Worm (Caenorhabditis elegans) whole organism, late embryonic: ENCODE measurements around the gene srj-20.
A peak's percentile ranks its signal among the peaks of the same experiment; 100 is the strongest.

Experiments used
- C08G9.2 ChIP-seq: sonication (generic microtip); optimal IDR thresholded peaks from 2 replicates; lab custom pipeline; 2016; ENCODE audit warnings: mild to moderate bottlenecking, missing genetic modification characterization, moderate library complexity, missing compliant biosample characterization
- C38D4.7 ChIP-seq: fragments of 200-800 bp; sonication (Bioruptor generic); optimal IDR thresholded peaks from 2 replicates; lab custom pipeline; 2018; ENCODE audit warnings: mild to moderate bottlenecking, missing genetic modification characterization, moderate library complexity, missing compliant biosample characterization
- K02D7.2 ChIP-seq: sonication (generic microtip); optimal IDR thresholded peaks from 2 replicates; lab custom pipeline; 2017; ENCODE audit warnings: mild to moderate bottlenecking, missing genetic modification characterization, missing compliant biosample characterization
- T23F11.4 ChIP-seq: fragments of 200-800 bp; sonication (Bioruptor generic); optimal IDR thresholded peaks from 2 replicates; lab custom pipeline; 2018; ENCODE audit warnings: mild to moderate bottlenecking, missing genetic modification characterization, missing compliant biosample characterization
- ahr-1 ChIP-seq: sonication (generic microtip); optimal IDR thresholded peaks from 2 replicates; lab custom pipeline; 2016; ENCODE audit warnings: missing genetic modification characterization, missing compliant biosample characterization
- ama-1 ChIP-seq: fragments of 150-350 bp; optimal IDR thresholded peaks from 2 replicates; lab custom pipeline; 2014
- ceh-18 ChIP-seq: sonication (generic microtip); optimal IDR thresholded peaks from 2 replicates; lab custom pipeline; 2016; ENCODE audit warnings: missing genetic modification characterization, missing compliant biosample characterization
- ceh-2 ChIP-seq: sonication (generic microtip); optimal IDR thresholded peaks from 2 replicates; lab custom pipeline; 2016; ENCODE audit warnings: missing genotype, missing genetic modification characterization, missing compliant biosample characterization
- ceh-24 ChIP-seq: sonication (generic microtip); optimal IDR thresholded peaks from 2 replicates; lab custom pipeline; 2016; ENCODE audit warnings: mild to moderate bottlenecking, missing genetic modification characterization, missing compliant biosample characterization
- ceh-31 ChIP-seq: sonication (generic microtip); optimal IDR thresholded peaks from 2 replicates; lab custom pipeline; 2016; ENCODE audit warnings: missing genetic modification characterization, missing compliant biosample characterization
- ceh-34 ChIP-seq: sonication (generic microtip); optimal IDR thresholded peaks from 2 replicates; lab custom pipeline; 2016; ENCODE audit warnings: mild to moderate bottlenecking, missing genetic modification characterization, missing compliant biosample characterization
- ceh-45 ChIP-seq: fragments of 200-800 bp; sonication (Bioruptor generic); IDR thresholded peaks from 2 replicates; pipeline ENCODE4 v1.3.6; 2022; ENCODE audit warnings: missing genetic modification reagents, missing genetic modification characterization, missing compliant biosample characterization
- ceh-9 ChIP-seq: sonication (generic microtip); optimal IDR thresholded peaks from 2 replicates; lab custom pipeline; 2016; ENCODE audit warnings: mild to moderate bottlenecking, missing genetic modification characterization, inconsistent platforms, missing compliant biosample characterization
- che-1 ChIP-seq: sonication (generic microtip); optimal IDR thresholded peaks from 2 replicates; lab custom pipeline; 2016; ENCODE audit warnings: mild to moderate bottlenecking, missing genetic modification characterization, missing compliant biosample characterization
- dve-1 ChIP-seq: sonication (generic microtip); optimal IDR thresholded peaks from 2 replicates; lab custom pipeline; 2017; ENCODE audit warnings: antibody characterized with exemption, mild to moderate bottlenecking, missing genetic modification characterization, missing compliant biosample characterization
- elt-2 ChIP-seq: sonication (generic microtip); optimal IDR thresholded peaks from 2 replicates; lab custom pipeline; 2016; ENCODE audit warnings: missing genetic modification reagents, missing genetic modification characterization, missing compliant biosample characterization
- elt-4 ChIP-seq: sonication (generic microtip); optimal IDR thresholded peaks from 2 replicates; lab custom pipeline; 2016; ENCODE audit warnings: missing genetic modification characterization, missing compliant biosample characterization
- ets-4 ChIP-seq: sonication (generic microtip); optimal IDR thresholded peaks from 2 replicates; lab custom pipeline; 2016; ENCODE audit warnings: missing genetic modification characterization, missing compliant biosample characterization
- eyg-1 ChIP-seq: sonication (generic microtip); optimal IDR thresholded peaks from 2 replicates; lab custom pipeline; 2016; ENCODE audit warnings: missing genotype, missing genetic modification characterization, missing compliant biosample characterization
- fax-1 ChIP-seq: sonication (generic microtip); optimal IDR thresholded peaks from 2 replicates; lab custom pipeline; 2016; ENCODE audit warnings: missing genotype, missing genetic modification characterization, missing compliant biosample characterization
- fkh-6 ChIP-seq: sonication (generic microtip); optimal IDR thresholded peaks from 2 replicates; lab custom pipeline; 2016; ENCODE audit warnings: missing genetic modification characterization, missing compliant biosample characterization
- gmeb-2 ChIP-seq: sonication (generic microtip); optimal IDR thresholded peaks from 2 replicates; lab custom pipeline; 2016; ENCODE audit warnings: missing genetic modification characterization, inconsistent platforms, missing compliant biosample characterization
- hlh-13 ChIP-seq: fragments of 200-800 bp; sonication (Bioruptor generic); optimal IDR thresholded peaks from 2 replicates; lab custom pipeline; 2018; ENCODE audit warnings: mild to moderate bottlenecking, missing genetic modification characterization, missing compliant biosample characterization
- hlh-30 ChIP-seq: sonication (generic microtip); optimal IDR thresholded peaks from 2 replicates; lab custom pipeline; 2017; ENCODE audit warnings: antibody characterized with exemption, missing genetic modification characterization, missing compliant biosample characterization; ENCODE audit not compliant: insufficient read depth
- hlh-8 ChIP-seq: sonication (generic microtip); optimal IDR thresholded peaks from 2 replicates; lab custom pipeline; 2016; ENCODE audit warnings: missing genotype, missing genetic modification characterization, missing compliant biosample characterization
- lim-6 ChIP-seq: sonication (generic microtip); optimal IDR thresholded peaks from 2 replicates; lab custom pipeline; 2016; ENCODE audit warnings: missing genetic modification characterization, missing compliant biosample characterization
- madf-2 ChIP-seq: sonication (generic microtip); optimal IDR thresholded peaks from 2 replicates; lab custom pipeline; 2017; ENCODE audit warnings: missing genetic modification characterization, missing compliant biosample characterization
- mec-3 ChIP-seq: sonication (generic microtip); optimal IDR thresholded peaks from 2 replicates; lab custom pipeline; 2016; ENCODE audit warnings: borderline replicate concordance, missing genetic modification characterization, missing compliant biosample characterization
- nfya-1 ChIP-seq: sonication (generic microtip); optimal IDR thresholded peaks from 2 replicates; lab custom pipeline; 2017; ENCODE audit warnings: missing genetic modification characterization, mild to moderate bottlenecking, missing compliant biosample characterization, antibody characterized with exemption, moderate library complexity
- nhr-232 ChIP-seq: sonication (generic microtip); optimal IDR thresholded peaks from 2 replicates; lab custom pipeline; 2016; ENCODE audit warnings: missing genetic modification characterization, missing compliant biosample characterization
- npax-4 ChIP-seq: sonication (generic microtip); optimal IDR thresholded peaks from 2 replicates; lab custom pipeline; 2016; ENCODE audit warnings: missing genetic modification characterization, missing compliant biosample characterization
- pag-3 ChIP-seq: sonication (generic microtip); optimal IDR thresholded peaks from 2 replicates; lab custom pipeline; 2016; ENCODE audit warnings: missing compliant biosample characterization, missing genetic modification characterization, borderline replicate concordance
- pat-9 ChIP-seq: fragments of 200-800 bp; sonication (Bioruptor generic); optimal IDR thresholded peaks from 2 replicates; lab custom pipeline; 2018; ENCODE audit warnings: mild to moderate bottlenecking, missing genetic modification characterization, moderate library complexity, missing compliant biosample characterization
- pax-1 ChIP-seq: fragments of 150-350 bp; optimal IDR thresholded peaks from 2 replicates; lab custom pipeline; 2014; ENCODE audit warnings: missing biosample characterization, missing genetic modification characterization
- pha-2 ChIP-seq: sonication (generic microtip); optimal IDR thresholded peaks from 2 replicates; lab custom pipeline; 2017; ENCODE audit warnings: mild to moderate bottlenecking, missing genetic modification characterization, missing compliant biosample characterization
- pha-4 ChIP-seq: fragments of 150-350 bp; optimal IDR thresholded peaks from 2 replicates; lab custom pipeline; 2018; ENCODE audit warnings: missing biosample characterization, missing genetic modification reagents, missing genetic modification characterization
- pqm-1 ChIP-seq: sonication (generic microtip); optimal IDR thresholded peaks from 2 replicates; lab custom pipeline; 2016; ENCODE audit warnings: missing genetic modification characterization, missing compliant biosample characterization
- pros-1 ChIP-seq: fragments of 150-350 bp; optimal IDR thresholded peaks from 2 replicates; lab custom pipeline; 2014; ENCODE audit warnings: missing biosample characterization, missing genetic modification reagents, missing genetic modification characterization
- ref-2 ChIP-seq: sonication (generic microtip); optimal IDR thresholded peaks from 2 replicates; lab custom pipeline; 2016; ENCODE audit warnings: missing genetic modification characterization, missing compliant biosample characterization
- rnt-1 ChIP-seq: sonication (generic microtip); optimal IDR thresholded peaks from 2 replicates; lab custom pipeline; 2016; ENCODE audit warnings: missing genetic modification characterization, missing compliant biosample characterization
- sdc-2 ChIP-seq: sonication (generic microtip); optimal IDR thresholded peaks from 2 replicates; lab custom pipeline; 2016; ENCODE audit warnings: missing genotype, missing genetic modification characterization, missing compliant biosample characterization
- sox-2 ChIP-seq: fragments of 200-800 bp; sonication (Bioruptor generic); IDR thresholded peaks from 2 replicates; pipeline ENCODE4 v1.3.6; 2022; ENCODE audit warnings: missing genetic modification reagents, missing genetic modification characterization, missing compliant biosample characterization
- syd-9 ChIP-seq: sonication (generic microtip); optimal IDR thresholded peaks from 2 replicates; lab custom pipeline; 2016; ENCODE audit warnings: mild to moderate bottlenecking, missing genetic modification characterization, moderate library complexity, missing compliant biosample characterization
- tbx-2 ChIP-seq: sonication (generic microtip); optimal IDR thresholded peaks from 2 replicates; lab custom pipeline; 2016; ENCODE audit warnings: missing genetic modification characterization, missing compliant biosample characterization
- tbx-7 ChIP-seq: sonication (generic microtip); optimal IDR thresholded peaks from 2 replicates; lab custom pipeline; 2016; ENCODE audit warnings: missing genotype, missing genetic modification characterization, missing compliant biosample characterization
- unc-3 ChIP-seq, 2 experiments: fragments of 200-800 bp in 1 of 2; sonication (Bioruptor generic) in 1 of 2; sonication (generic microtip) in 1 of 2; conservative IDR thresholded peaks in 1 of 2; optimal IDR thresholded peaks in 1 of 2; 2 replicates each; pipeline versions ENCODE4 v1.3.6 to Lab custom; 2016 to 2022; ENCODE audit warnings: missing compliant biosample characterization in 2 of 2, missing genetic modification characterization in 2 of 2, missing genetic modification reagents in 1 of 2
- unc-42 ChIP-seq: sonication (generic microtip); optimal IDR thresholded peaks from 2 replicates; lab custom pipeline; 2016; ENCODE audit warnings: missing genotype, missing genetic modification characterization, missing compliant biosample characterization
- unc-86 ChIP-seq: sonication (generic microtip); optimal IDR thresholded peaks from 2 replicates; lab custom pipeline; 2016; ENCODE audit warnings: missing genetic modification characterization, missing compliant biosample characterization
- zip-5 ChIP-seq: sonication (generic microtip); optimal IDR thresholded peaks from 2 replicates; lab custom pipeline; 2016; ENCODE audit warnings: missing genetic modification characterization, missing compliant biosample characterization

Gene srj-20

DNA sequence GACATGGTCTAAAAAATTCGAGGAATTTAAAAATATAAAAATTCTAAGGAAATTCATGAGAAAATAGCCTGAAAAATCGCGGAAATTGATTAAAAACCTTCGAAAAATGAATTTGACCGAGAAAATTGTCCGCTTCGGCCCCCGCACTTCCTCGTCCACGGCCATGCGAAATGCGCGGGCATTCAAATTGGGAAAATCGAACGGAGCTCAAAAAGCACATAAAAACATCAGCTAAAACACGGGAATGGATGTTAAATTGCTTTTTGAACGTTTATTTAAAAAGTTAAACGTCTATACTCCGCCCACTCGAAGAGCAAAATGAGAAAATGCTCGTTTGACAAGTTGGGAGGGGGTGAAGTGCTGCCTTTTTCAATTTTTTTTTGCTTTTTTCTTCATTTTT, 30.0 kb upstream of the srj-20 start, which contains the start of gene F53E10.6 (continued):
- no peak for TF ChIP-seq madf-2 (tag; lab: Kevin White, UChicago)
- no peak for TF ChIP-seq pqm-1
- no peak for TF ChIP-seq C38D4.7 (GFP tag; lab: Kevin White, UChicago)
- no peak for TF ChIP-seq elt-4 (tag; lab: Kevin White, UChicago)
- no peak for TF ChIP-seq K02D7.2 (tag; lab: Kevin White, UChicago)
- TF ChIP-seq T23F11.4: no peak
- no peak for TF ChIP-seq ceh-9 (tag; lab: Kevin White, UChicago)
- TF ChIP-seq ref-2 (tag; lab: Kevin White, UChicago): peak; percentile 19
- TF ChIP-seq pros-1: no peak
- TF ChIP-seq fkh-6: no peak
- TF ChIP-seq ceh-2 (tag; lab: Kevin White, UChicago): peak; percentile 75
- no peak for TF ChIP-seq sdc-2 (tag; lab: Kevin White, UChicago)
- TF ChIP-seq unc-42 (tag; lab: Kevin White, UChicago): peak; percentile 24
- no peak for TF ChIP-seq sox-2 (GFP tag; lab: Robert Waterston, UW)
- TF ChIP-seq unc-86 (tag; lab: Kevin White, UChicago): no peak
- no peak for TF ChIP-seq pax-1
- peak; percentile 39 for TF ChIP-seq mec-3 (tag; lab: Kevin White, UChicago)
- TF ChIP-seq ceh-18 (tag; lab: Kevin White, UChicago): no peak
- no peak for TF ChIP-seq gmeb-2 (tag; lab: Kevin White, UChicago)
- no peak for TF ChIP-seq dve-1
- no peak for TF ChIP-seq ceh-45 (GFP tag; lab: Robert Waterston, UW)

DNA sequence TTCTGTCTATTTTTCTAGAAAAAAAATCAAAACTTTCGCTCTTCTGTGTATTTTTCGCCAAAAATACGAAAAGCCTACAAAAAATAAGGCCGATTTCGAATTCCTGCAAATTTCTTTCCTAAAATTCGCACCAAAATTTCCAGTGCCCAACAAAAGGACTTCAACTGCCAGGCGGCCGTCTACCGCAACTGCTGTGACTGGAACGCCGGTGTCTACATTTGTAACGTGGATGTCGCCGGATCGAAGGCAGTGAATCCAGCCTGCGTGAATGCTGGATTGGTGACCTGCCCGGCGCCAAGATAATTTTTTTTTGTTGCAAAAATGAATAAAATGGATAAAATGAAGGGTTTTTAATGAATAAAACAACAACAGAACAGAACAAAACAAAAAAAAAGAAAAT, 28.8 kb upstream of the srj-20 start:
- TF ChIP-seq K02D7.2 (tag; lab: Kevin White, UChicago) (no peak), ceh-31 (tag; lab: Kevin White, UChicago) (no peak), ref-2 (tag; lab: Kevin White, UChicago) (no peak), hlh-13 (GFP tag; lab: Kevin White, UChicago) (no peak), hlh-8 (tag; lab: Kevin White, UChicago) (no peak), ets-4 (tag; lab: Kevin White, UChicago) (no peak), dve-1 (no peak), pha-4 (no peak), ahr-1 (tag; lab: Kevin White, UChicago) (no peak), hlh-30 (no peak), pros-1 (no peak), tbx-7 (no peak), pat-9 (tag; lab: Kevin White, UChicago) (no peak), eyg-1 (no peak), fax-1 (no peak), pha-2 (tag; lab: Kevin White, UChicago) (no peak), nhr-232 (no peak), ceh-24 (tag; lab: Kevin White, UChicago) (no peak), pag-3 (tag; lab: Kevin White, UChicago) (no peak), ceh-18 (tag; lab: Kevin White, UChicago) (no peak)
- TF ChIP-seq, all 69 proteins: peak for 0

ce11 chrV:2600543-2600942, 27.5 kb upstream of the srj-20 start:
- TF ChIP-seq ahr-1 (tag; lab: Kevin White, UChicago) (no peak), ets-4 (tag; lab: Kevin White, UChicago) (peak; percentile 46), elt-2 (tag; lab: Kevin White, UChicago) (no peak), ref-2 (tag; lab: Kevin White, UChicago) (peak; percentile 30), zip-5 (tag; lab: Kevin White, UChicago) (no peak), unc-42 (tag; lab: Kevin White, UChicago) (peak; percentile 59), nfya-1 (peak; percentile 50), pag-3 (tag; lab: Kevin White, UChicago) (no peak), ceh-31 (tag; lab: Kevin White, UChicago) (peak; percentile 48), pax-1 (no peak), pha-2 (tag; lab: Kevin White, UChicago) (no peak), tbx-2 (peak; percentile 47), ceh-34 (no peak), dve-1 (no peak), ama-1 (no peak), che-1 (tag; lab: Kevin White, UChicago) (no peak), C08G9.2 (tag; lab: Kevin White, UChicago) (no peak), rnt-1 (tag; lab: Kevin White, UChicago) (peak; percentile 2), unc-86 (tag; lab: Kevin White, UChicago) (no peak), ceh-18 (tag; lab: Kevin White, UChicago) (peak; percentile 62), lim-6 (tag; lab: Kevin White, UChicago) (no peak), npax-4 (tag; lab: Kevin White, UChicago) (no peak), ceh-2 (tag; lab: Kevin White, UChicago) (no peak), syd-9 (tag; lab: Kevin White, UChicago) (no peak), fax-1 (no peak), unc-3 (GFP tag; conservative IDR thresholded peaks at IDR 0.05; lab: Robert Waterston, UW) (peak; percentile 27; the same call in 1 of the 2 replicates), unc-3 (tag; optimal IDR thresholded peaks at IDR 0.05; lab: Kevin White, UChicago) (no peak)
